Fruit fly (Drosophila melanogaster) whole organism: ENCODE measurements around the gene CG14196.

Experiments used
- CG8478 ChIP-seq: fragments of >200 bp; optimal IDR thresholded peaks from 2 replicates; lab custom pipeline; 2018; ENCODE audit warnings: inconsistent platforms
- Dll ChIP-seq: fragments of >200 bp; optimal IDR thresholded peaks from 2 replicates; lab custom pipeline; 2017
- EcR ChIP-seq, 2 experiments: fragments of >200 bp; optimal IDR thresholded peaks; 2 replicates each; lab custom pipeline; 2017; ENCODE audit warnings: missing biosample characterization in 2 of 2, missing genetic modification characterization in 2 of 2, missing genetic modification reagents in 2 of 2
- pan ChIP-seq: fragments of >200 bp; optimal IDR thresholded peaks from 2 replicates; lab custom pipeline; 2017
- psq ChIP-seq: fragments of >200 bp; optimal IDR thresholded peaks from 2 replicates; lab custom pipeline; 2017

DNA sequence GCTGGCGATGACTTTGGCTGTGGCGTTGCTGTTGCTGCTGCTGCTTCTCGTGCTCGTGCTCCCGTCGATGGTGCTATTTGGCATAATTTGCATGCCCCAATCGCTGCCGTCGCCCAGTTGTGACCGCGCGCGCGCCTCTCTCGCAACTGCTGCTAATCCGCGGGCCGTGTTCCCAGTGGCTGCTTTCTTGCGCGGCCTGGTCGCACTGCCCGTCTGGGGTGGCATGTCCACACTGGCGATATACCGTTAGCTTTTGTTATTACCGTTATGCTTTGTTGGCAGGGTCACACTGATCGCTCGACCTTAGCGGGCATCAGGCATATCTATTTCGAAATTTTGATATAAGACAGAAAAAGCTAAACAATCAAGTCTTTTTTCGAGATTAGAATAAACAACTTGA is 40.0 kb downstream of the CG14196 start, which contains the start of gene CG7990:
- TF ChIP-seq pan: no peak
- TF ChIP-seq CG8478 (lab: Kevin White, UChicago): no peak
- TF ChIP-seq psq (lab: Kevin White, UChicago): no peak
- TF ChIP-seq EcR (GFP tag; optimal IDR thresholded peaks at IDR 0.05; lab: Kevin White, UChicago): no peak
- TF ChIP-seq Dll (lab: Kevin White, UChicago): no peak
